Worm (Caenorhabditis elegans) whole organism, young adult: ENCODE results near the gene C43F9.11.

ENCODE experiments used
- Y53G8AR.9 ChIP-seq: fragments of 200-800 bp; sonication (Bioruptor generic); conservative IDR thresholded peaks from 2 replicates; pipeline ENCODE4 v1.3.6; 2022; ENCODE audit warnings: missing genetic modification reagents, missing genetic modification characterization, missing compliant biosample characterization
- ama-1 ChIP-seq, 3 experiments: fragments of 150-350 bp in 1 of 3; sonication (generic microtip) in 2 of 3; optimal IDR thresholded peaks; 2 replicates each; lab custom pipeline; 2014 to 2018; ENCODE audit warnings: missing biosample characterization in 2 of 3, missing genetic modification characterization in 2 of 3, missing genetic modification reagents in 2 of 3
- ceh-79 ChIP-seq: sonication (generic microtip); optimal IDR thresholded peaks from 2 replicates; lab custom pipeline; 2017; ENCODE audit warnings: mild to moderate bottlenecking, missing genetic modification characterization, missing compliant biosample characterization
- efl-1 ChIP-seq: fragments of 150-350 bp; optimal IDR thresholded peaks from 2 replicates; lab custom pipeline; 2014; ENCODE audit warnings: missing biosample characterization, missing genetic modification reagents, missing genetic modification characterization
- lag-1 ChIP-seq: fragments of 200-800 bp; sonication (Bioruptor generic); IDR thresholded peaks from 2 replicates; pipeline ENCODE4 v1.3.6; 2022; ENCODE audit warnings: missing genetic modification reagents, missing genetic modification characterization, missing compliant biosample characterization
- nfya-1 ChIP-seq: sonication (generic microtip); optimal IDR thresholded peaks from 2 replicates; lab custom pipeline; 2017; ENCODE audit warnings: antibody characterized with exemption, missing compliant biosample characterization, missing genetic modification characterization, borderline replicate concordance; ENCODE audit not compliant: insufficient read depth
- snpc-4 ChIP-seq, 5 experiments: fragments of 150-350 bp in 1 of 5; sonication (generic microtip) in 4 of 5; optimal IDR thresholded peaks; 2 replicates each; lab custom pipeline; 2014 to 2018; ENCODE audit warnings: missing genetic modification characterization in 5 of 5, missing biosample characterization in 3 of 5, antibody characterized with exemption in 2 of 5, mild to moderate bottlenecking in 2 of 5, missing compliant biosample characterization in 2 of 5, missing genotype in 2 of 5, moderate library complexity in 2 of 5, missing genetic modification reagents in 1 of 5
- unc-62 ChIP-seq: fragments of 150-350 bp; optimal IDR thresholded peaks from 2 replicates; lab custom pipeline; 2014; ENCODE audit warnings: missing biosample characterization, missing genetic modification reagents, missing genetic modification characterization
- ztf-28 ChIP-seq: fragments of 200-800 bp; sonication (Bioruptor generic); IDR thresholded peaks from 2 replicates; pipeline ENCODE4 v1.3.6; 2022; ENCODE audit warnings: missing genetic modification reagents, missing genetic modification characterization, missing compliant biosample characterization

DNA sequence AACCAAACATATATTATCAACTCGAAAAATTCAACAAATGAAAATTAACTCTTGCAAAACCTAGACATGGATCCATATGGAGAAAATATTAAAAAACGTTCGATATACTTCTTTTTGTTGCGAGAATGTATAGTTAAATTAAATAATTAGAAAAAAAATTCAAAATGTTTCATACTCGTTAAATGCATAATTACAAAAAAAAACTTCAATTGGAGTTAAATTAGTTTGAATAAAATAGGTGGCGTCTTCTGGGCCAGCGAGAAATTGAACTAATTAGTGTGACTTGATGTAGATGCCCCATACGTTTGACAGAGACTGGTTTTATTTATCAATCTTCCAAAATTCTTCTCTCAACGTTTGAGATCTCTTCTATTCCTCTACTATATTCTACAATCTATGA is 18.2 kb upstream of the C43F9.11 start, which contains the start of gene lgc-43:
- TF ChIP-seq unc-62 (GFP tag; lab: Kevin White, UChicago), result no peak
- no peak for TF ChIP-seq lag-1 (GFP tag; lab: Robert Waterston, UW)
- TF ChIP-seq snpc-4 (GFP tag; optimal IDR thresholded peaks at IDR 0.05; lab: Kevin White, UChicago), result no peak
- TF ChIP-seq snpc-4 (tag; optimal IDR thresholded peaks at IDR 0.05; lab: Kevin White, UChicago), result no peak
- no peak for TF ChIP-seq ceh-79 (tag; lab: Kevin White, UChicago)
- TF ChIP-seq nfya-1, result no peak
- no peak for TF ChIP-seq efl-1 (GFP tag; lab: Kevin White, UChicago)
- no peak for TF ChIP-seq ama-1 (optimal IDR thresholded peaks at IDR 0.05; lab: Kevin White, UChicago)
- no peak for TF ChIP-seq ama-1 (GFP tag; optimal IDR thresholded peaks at IDR 0.05; lab: Kevin White, UChicago)
- no peak for TF ChIP-seq Y53G8AR.9 (GFP tag; lab: Robert Waterston, UW)
- no peak for TF ChIP-seq ztf-28 (GFP tag; lab: Robert Waterston, UW)
